Worm (Caenorhabditis elegans) whole organism, L2 larva: ENCODE measurements around the gene fbxc-49.

Experiments
- aly-2 ChIP-seq: fragments of 150-350 bp; optimal IDR thresholded peaks from 2 replicates; lab custom pipeline; 2014; ENCODE audit warnings: missing biosample characterization, missing genetic modification characterization
- ama-1 ChIP-seq: fragments of 150-350 bp; optimal IDR thresholded peaks from 2 replicates; lab custom pipeline; 2018; ENCODE audit warnings: inconsistent platforms
- blmp-1 ChIP-seq: sonication (generic microtip); optimal IDR thresholded peaks from 2 replicates; lab custom pipeline; 2017; ENCODE audit warnings: missing genetic modification characterization, mild to moderate bottlenecking, missing compliant biosample characterization, antibody characterized with exemption, moderate library complexity; ENCODE audit not compliant: insufficient read depth
- egl-27 ChIP-seq: sonication (generic microtip); optimal IDR thresholded peaks from 3 replicates; lab custom pipeline; 2017; ENCODE audit warnings: missing biosample characterization, missing genetic modification reagents, missing genetic modification characterization
- elt-3 ChIP-seq: sonication (generic microtip); optimal IDR thresholded peaks from 2 replicates; lab custom pipeline; 2017; ENCODE audit warnings: missing biosample characterization, missing genetic modification characterization
- nhr-10 ChIP-seq: sonication (generic microtip); optimal IDR thresholded peaks from 2 replicates; lab custom pipeline; 2017; ENCODE audit warnings: missing biosample characterization, missing genetic modification characterization
- nhr-11 ChIP-seq: fragments of 150-350 bp; optimal IDR thresholded peaks from 2 replicates; lab custom pipeline; 2014; ENCODE audit warnings: missing biosample characterization, missing genetic modification characterization
- nhr-21 ChIP-seq: fragments of 150-350 bp; optimal IDR thresholded peaks from 2 replicates; lab custom pipeline; 2014; ENCODE audit warnings: missing biosample characterization, missing genetic modification characterization
- skn-1 ChIP-seq: sonication (generic microtip); optimal IDR thresholded peaks from 2 replicates; lab custom pipeline; 2017; ENCODE audit warnings: missing biosample characterization, missing genetic modification characterization
- sma-9 ChIP-seq, 2 experiments: fragments of 150-350 bp in 1 of 2; sonication (generic microtip) in 1 of 2; optimal IDR thresholded peaks; 2 replicates each; lab custom pipeline; 2014 to 2016; ENCODE audit warnings: missing genetic modification characterization in 2 of 2, mild to moderate bottlenecking in 1 of 2, missing biosample characterization in 1 of 2, missing compliant biosample characterization in 1 of 2, missing genetic modification reagents in 1 of 2, moderate library complexity in 1 of 2
- unc-62 ChIP-seq: fragments of 150-350 bp; optimal IDR thresholded peaks from 2 replicates; lab custom pipeline; 2014; ENCODE audit warnings: missing biosample characterization, missing genetic modification reagents, missing genetic modification characterization

DNA sequence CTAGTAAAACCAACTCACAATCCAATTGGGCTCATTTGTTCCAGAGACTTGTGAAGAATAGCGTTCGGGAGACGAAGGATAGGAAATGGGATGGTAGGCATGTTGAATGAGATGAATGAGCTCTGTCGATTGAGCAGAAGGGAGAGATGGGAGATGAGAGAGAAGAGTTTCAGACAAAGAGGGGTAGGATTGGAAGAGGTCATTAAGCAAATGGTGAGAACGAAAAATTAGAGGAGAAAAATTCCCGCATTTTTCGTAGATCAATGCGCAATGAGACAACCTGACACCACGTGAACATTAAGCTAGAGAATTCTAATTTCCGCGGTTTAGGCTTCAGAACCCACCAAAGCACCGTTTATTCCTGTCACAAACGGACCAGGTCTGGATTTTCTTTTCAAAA lies 19.9 kb upstream of the fbxc-49 start, which contains the start of gene F07E5.13:
- TF ChIP-seq elt-3 (tag; lab: Kevin White, UChicago) (no peak), unc-62 (GFP tag; lab: Kevin White, UChicago) (no peak), nhr-11 (no peak), egl-27 (tag; lab: Kevin White, UChicago) (no peak), nhr-10 (tag; lab: Kevin White, UChicago) (no peak), ama-1 (lab: Kevin White, UChicago) (no peak), aly-2 (tag; lab: Kevin White, UChicago) (no peak), skn-1 (tag; lab: Kevin White, UChicago) (no peak), nhr-21 (tag; lab: Kevin White, UChicago) (no peak), blmp-1 (tag; lab: Kevin White, UChicago) (no peak), sma-9 (GFP tag; optimal IDR thresholded peaks at IDR 0.05; lab: Kevin White, UChicago) (no peak), sma-9 (tag; optimal IDR thresholded peaks at IDR 0.05; lab: Kevin White, UChicago) (no peak)
